Worm (Caenorhabditis elegans) whole organism, early embryonic: Measurements from ENCODE around the gene spt-4.

ENCODE experiments used
- B0310.2 ChIP-seq: sonication (generic microtip); optimal IDR thresholded peaks from 2 replicates; lab custom pipeline; 2016; ENCODE audit warnings: mild to moderate bottlenecking, missing genetic modification characterization, missing compliant biosample characterization
- F13C5.2 ChIP-seq: sonication (generic microtip); optimal IDR thresholded peaks from 2 replicates; lab custom pipeline; 2017; ENCODE audit warnings: mild to moderate bottlenecking, missing genetic modification characterization, inconsistent platforms, missing compliant biosample characterization
- aly-1 ChIP-seq: sonication (generic microtip); optimal IDR thresholded peaks from 2 replicates; lab custom pipeline; 2016; ENCODE audit warnings: missing genetic modification characterization, missing compliant biosample characterization
- ceh-13 ChIP-seq: fragments of 200-800 bp; sonication (Bioruptor generic); optimal IDR thresholded peaks from 2 replicates; lab custom pipeline; 2018; ENCODE audit warnings: mild to moderate bottlenecking, missing genetic modification characterization, missing compliant biosample characterization
- ceh-36 ChIP-seq: sonication (generic microtip); optimal IDR thresholded peaks from 2 replicates; lab custom pipeline; 2016; ENCODE audit warnings: missing genetic modification characterization, inconsistent platforms, missing compliant biosample characterization
- ets-7 ChIP-seq: sonication (generic microtip); optimal IDR thresholded peaks from 2 replicates; lab custom pipeline; 2016; ENCODE audit warnings: missing genotype, missing genetic modification characterization, missing compliant biosample characterization
- flt-1 ChIP-seq: fragments of 200-800 bp; sonication (Bioruptor generic); IDR thresholded peaks from 2 replicates; pipeline ENCODE4 v1.3.6; 2022; ENCODE audit warnings: missing genetic modification characterization, missing compliant biosample characterization
- hmg-4 ChIP-seq: fragments of 200-800 bp; sonication (Bioruptor generic); optimal IDR thresholded peaks from 2 replicates; lab custom pipeline; 2018; ENCODE audit warnings: mild to moderate bottlenecking, missing genetic modification characterization, missing compliant biosample characterization
- pes-1 ChIP-seq: fragments of 200-800 bp; sonication (Bioruptor generic); IDR thresholded peaks from 2 replicates; pipeline ENCODE4 v1.3.6; 2022; ENCODE audit warnings: missing genetic modification reagents, missing genetic modification characterization, missing compliant biosample characterization
- scrt-1 ChIP-seq: fragments of 200-800 bp; sonication (Bioruptor generic); IDR thresholded peaks from 2 replicates; pipeline ENCODE4 v1.3.6; 2022; ENCODE audit warnings: missing genetic modification characterization, missing compliant biosample characterization
- sea-1 ChIP-seq: fragments of 200-800 bp; sonication (Bioruptor generic); conservative IDR thresholded peaks from 2 replicates; pipeline ENCODE4 v1.3.6; 2022; ENCODE audit warnings: missing genetic modification characterization, missing compliant biosample characterization
- tbx-37 ChIP-seq: fragments of 200-800 bp; sonication (Bioruptor generic); conservative IDR thresholded peaks from 2 replicates; pipeline ENCODE4 v1.3.6; 2022; ENCODE audit warnings: missing genetic modification reagents, missing genetic modification characterization, missing compliant biosample characterization
- tra-4 ChIP-seq: sonication (generic microtip); optimal IDR thresholded peaks from 2 replicates; lab custom pipeline; 2017; ENCODE audit warnings: missing genetic modification characterization, missing compliant biosample characterization

Gene spt-4

DNA sequence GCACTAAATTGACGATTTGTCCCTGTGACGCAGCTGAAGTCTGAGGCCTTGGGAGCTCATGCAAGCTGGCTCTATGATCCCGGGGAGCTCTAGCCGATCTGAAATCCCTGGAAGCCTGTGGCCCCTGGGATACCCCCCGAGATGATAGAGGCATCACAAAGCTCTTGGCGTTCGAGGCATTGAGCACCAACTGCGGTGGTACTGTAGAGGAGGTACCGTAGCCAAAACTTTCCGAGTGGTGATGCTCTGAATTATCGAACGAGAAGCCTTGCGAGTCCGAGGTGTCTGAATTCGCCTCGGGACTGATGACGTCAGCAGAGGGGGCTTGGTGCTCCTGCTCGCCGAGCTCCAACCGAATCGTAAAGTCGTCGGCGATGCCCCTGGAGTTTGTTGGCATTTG, 48.3 kb downstream of the spt-4 start:
- TF ChIP-seq aly-1 (no peak), hmg-4 (no peak), ceh-13 (no peak), scrt-1 (GFP tag; lab: Robert Waterston, UW) (no peak), F13C5.2 (tag; lab: Kevin White, UChicago) (no peak), ets-7 (no peak), B0310.2 (tag; lab: Kevin White, UChicago) (no peak), tra-4 (tag; lab: Kevin White, UChicago) (no peak)

DNA sequence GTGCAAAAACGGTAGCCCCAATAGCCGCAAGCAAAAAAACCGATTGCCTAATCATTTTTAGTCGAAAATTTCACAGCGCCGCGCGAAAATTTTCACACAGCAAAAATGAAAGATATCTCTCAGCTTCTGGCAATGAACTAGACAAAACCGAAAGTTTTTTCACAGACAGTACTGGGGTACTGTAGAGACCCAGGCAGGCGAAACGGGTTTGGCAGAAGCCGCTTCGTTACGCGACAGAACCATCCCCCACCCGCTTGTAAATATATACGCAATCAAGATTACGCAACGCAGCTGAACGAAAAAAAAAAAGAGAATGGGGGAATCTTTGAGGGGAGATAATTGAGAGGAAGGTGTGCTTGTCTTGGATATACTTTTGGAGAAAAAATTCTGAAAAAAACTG, 50.0 kb downstream of the spt-4 start, which contains the start of gene H10E21.4:
TSS of gene H10E21.4 (minus strand) at position 167 of the 400 bp plus-strand sequence.
- TF ChIP-seq ceh-36, result no peak
- no peak for TF ChIP-seq flt-1
- TF ChIP-seq scrt-1 (GFP tag; lab: Robert Waterston, UW), result no peak
- no peak for TF ChIP-seq tbx-37 (GFP tag; lab: Robert Waterston, UW)
- no peak for TF ChIP-seq F13C5.2 (tag; lab: Kevin White, UChicago)
- TF ChIP-seq tra-4 (tag; lab: Kevin White, UChicago), result no peak
- TF ChIP-seq sea-1, result no peak
- TF ChIP-seq pes-1 (GFP tag; lab: Robert Waterston, UW), result no peak
